Fruit fly (Drosophila melanogaster): ENCODE data around the gene GckIII.

GckIII gene

dm6 chr3R:17060244-17060664 is 25.1 kb upstream of the GckIII start:
- TF ChIP-seq Spps (tag; optimal IDR thresholded peaks at IDR 0.05) (peak; percentile 1), E2f1 (GFP tag; IDR thresholded peaks at IDR 0.05) (no peak), CG14710 (tag; optimal IDR thresholded peaks at IDR 0.05) (peak; percentile 48), CG15601 (tag; optimal IDR thresholded peaks at IDR 0.05) (peak; percentile 25), crol (GFP tag; IDR thresholded peaks at IDR 0.05) (no peak), CG32767 (GFP tag; IDR thresholded peaks at IDR 0.05) (peak; percentile 18; the same call in 1 of the 2 replicates), CG4328 (GFP tag; optimal IDR thresholded peaks at IDR 0.05) (no peak), Hr39 (optimal IDR thresholded peaks at IDR 0.05) (no peak), nerfin-1 (tag; optimal IDR thresholded peaks at IDR 0.05) (peak; percentile 30), MTF-1 (GFP tag; optimal IDR thresholded peaks at IDR 0.05; ENCODE audit: borderline replicate concordance) (no peak), CG4854 (GFP tag; optimal IDR thresholded peaks at IDR 0.05) (no peak), fd96Cb (tag; optimal IDR thresholded peaks at IDR 0.05) (peak; percentile 62), jing (GFP tag; optimal IDR thresholded peaks at IDR 0.05) (no peak), bab2 (GFP tag; optimal IDR thresholded peaks at IDR 0.05) (peak; percentile 1), Dfd (GFP tag; optimal IDR thresholded peaks at IDR 0.05) (no peak), tio (GFP tag; optimal IDR thresholded peaks at IDR 0.05) (peak; percentile 69), CG16863 (GFP tag; optimal IDR thresholded peaks at IDR 0.05) (peak; percentile 44), CG8765 (GFP tag; IDR thresholded peaks at IDR 0.05) (no peak), CG16813 (GFP tag; IDR thresholded peaks at IDR 0.05; ENCODE audit: partially characterized antibody) (no peak), chm (GFP tag; IDR thresholded peaks at IDR 0.05) (no peak), CG13624 (GFP tag; optimal IDR thresholded peaks at IDR 0.05) (no peak), Doc2 (GFP tag; IDR thresholded peaks at IDR 0.05) (no peak), ftz-f1 (GFP tag; optimal IDR thresholded peaks at IDR 0.05) (no peak), Usf (GFP tag; optimal IDR thresholded peaks at IDR 0.05) (peak; percentile 35), CG11456 (GFP tag; IDR thresholded peaks at IDR 0.05) (no peak), CG10959 (GFP tag; IDR thresholded peaks at IDR 0.05) (no peak), HLH3B (GFP tag; IDR thresholded peaks at IDR 0.05) (0 out of 2 replicates have a peak, but pooled peaks have one; percentile 25), kay (GFP tag; optimal IDR thresholded peaks at IDR 0.05) (no peak), prd (optimal IDR thresholded peaks at IDR 0.05) (no peak), prd (GFP tag; IDR thresholded peaks at IDR 0.05) (0 out of 3 replicates have a peak, but pooled peaks have one; percentile 32), CG15514 (GFP tag; optimal IDR thresholded peaks at IDR 0.05) (no peak), CG9727 (GFP tag; optimal IDR thresholded peaks at IDR 0.05) (peak; percentile 51), Aef1 (GFP tag; IDR thresholded peaks at IDR 0.05) (peak; percentile 17; the same call in 1 of the 3 replicates), CG34422 (GFP tag; IDR thresholded peaks at IDR 0.05) (0 out of 3 replicates have a peak, but pooled peaks have one; percentile 28), CG15696 (tag; optimal IDR thresholded peaks at IDR 0.05) (peak; percentile 51), oc (tag; optimal IDR thresholded peaks at IDR 0.05) (no peak), Six4 (GFP tag; optimal IDR thresholded peaks at IDR 0.05) (peak; percentile 47), Stat92E (GFP tag; optimal IDR thresholded peaks at IDR 0.05) (no peak), gcm2 (GFP tag; optimal IDR thresholded peaks at IDR 0.05) (peak; percentile 48), CG15073 (GFP tag; optimal IDR thresholded peaks at IDR 0.05) (no peak), CG2202 (tag; optimal IDR thresholded peaks at IDR 0.05) (no peak), crp (GFP tag; optimal IDR thresholded peaks at IDR 0.05) (no peak), mirr (GFP tag; optimal IDR thresholded peaks at IDR 0.05) (no peak), CG14667 (GFP tag; IDR thresholded peaks at IDR 0.05) (no peak), CG17568 (GFP tag; optimal IDR thresholded peaks at IDR 0.05) (no peak), CG11247 (GFP tag; IDR thresholded peaks at IDR 0.05) (no peak), ken (GFP tag; IDR thresholded peaks at IDR 0.05) (no peak), MESR4 (GFP tag; optimal IDR thresholded peaks at IDR 0.05) (no peak), Kr (GFP tag; optimal IDR thresholded peaks at IDR 0.05) (no peak), ssp (GFP tag; IDR thresholded peaks at IDR 0.05) (no peak), CG9215 (GFP tag; IDR thresholded peaks at IDR 0.05) (0 out of 2 replicates have a peak, but pooled peaks have one; percentile 17), psq (GFP tag; optimal IDR thresholded peaks at IDR 0.05) (no peak)
